Fruit fly (Drosophila melanogaster) whole organism, embryonic: ENCODE measurements around the gene CG43938.

Experiments
- Abd-B ChIP-seq: fragments of 200-800 bp; sonication (Bioruptor generic); optimal IDR thresholded peaks from 2 replicates; lab custom pipeline; 2018; ENCODE audit warnings: missing biosample characterization, mild to moderate bottlenecking, missing genetic modification characterization, moderate library complexity
- Bdp1 ChIP-seq: fragments of 200-800 bp; sonication (Bioruptor generic); optimal IDR thresholded peaks from 3 replicates; lab custom pipeline; 2016; ENCODE audit warnings: missing biosample characterization, missing genetic modification characterization
- CG10543 ChIP-seq: fragments of 200-800 bp; sonication (Bioruptor generic); optimal IDR thresholded peaks from 3 replicates; lab custom pipeline; 2017; ENCODE audit warnings: missing biosample characterization, mild to moderate bottlenecking, missing genetic modification characterization, moderate library complexity
- CG11723 ChIP-seq: fragments of 200-800 bp; sonication (Bioruptor generic); optimal IDR thresholded peaks from 2 replicates; lab custom pipeline; 2017; ENCODE audit warnings: missing biosample characterization, mild to moderate bottlenecking, missing genetic modification characterization
- CG12071 ChIP-seq: fragments of 200-800 bp; sonication (Bioruptor generic); optimal IDR thresholded peaks from 3 replicates; lab custom pipeline; 2018; ENCODE audit warnings: missing biosample characterization, mild to moderate bottlenecking, missing genetic modification characterization
- CG12769 ChIP-seq: fragments of 200-800 bp; sonication (Bioruptor generic); optimal IDR thresholded peaks from 2 replicates; lab custom pipeline; 2019; ENCODE audit warnings: missing biosample characterization, mild to moderate bottlenecking, missing genetic modification characterization, moderate library complexity
- CG14710 ChIP-seq: fragments of 200-800 bp; sonication (Bioruptor generic); optimal IDR thresholded peaks from 3 replicates; lab custom pipeline; 2019; ENCODE audit warnings: missing biosample characterization, mild to moderate bottlenecking, missing genetic modification characterization, moderate library complexity
- CG14860 ChIP-seq: fragments of 200-800 bp; sonication (Bioruptor generic); IDR thresholded peaks from 3 replicates; pipeline ENCODE4 v1.3.6; 2022; ENCODE audit warnings: missing biosample characterization, missing genetic modification characterization; ENCODE audit not compliant: partially characterized antibody
- CG1602 ChIP-seq: fragments of 200-800 bp; sonication (Bioruptor generic); optimal IDR thresholded peaks from 3 replicates; lab custom pipeline; 2016; ENCODE audit warnings: missing biosample characterization, missing genetic modification characterization
- CG16863 ChIP-seq: fragments of 200-800 bp; sonication (Bioruptor generic); optimal IDR thresholded peaks from 3 replicates; lab custom pipeline; 2016; ENCODE audit warnings: missing biosample characterization, missing genetic modification characterization
- CG17359 ChIP-seq: fragments of 200-800 bp; sonication (Bioruptor generic); optimal IDR thresholded peaks from 3 replicates; lab custom pipeline; 2018; ENCODE audit warnings: missing biosample characterization, mild to moderate bottlenecking, missing genetic modification characterization, moderate library complexity
- CG4282 ChIP-seq: fragments of 200-800 bp; sonication (Bioruptor generic); optimal IDR thresholded peaks from 2 replicates; lab custom pipeline; 2016; ENCODE audit warnings: missing biosample characterization, missing genetic modification characterization
- CG5953 ChIP-seq: fragments of 200-800 bp; sonication (Bioruptor generic); IDR thresholded peaks from 2 replicates; pipeline ENCODE4 v1.3.6; 2022; ENCODE audit warnings: missing biosample characterization, missing genetic modification characterization
- CG6654 ChIP-seq: fragments of 200-800 bp; sonication (Bioruptor generic); optimal IDR thresholded peaks from 2 replicates; lab custom pipeline; 2017; ENCODE audit warnings: missing biosample characterization, mild to moderate bottlenecking, missing genetic modification characterization
- CG7963 ChIP-seq: fragments of 200-800 bp; sonication (Bioruptor generic); IDR thresholded peaks from 3 replicates; pipeline ENCODE4 v1.3.6; 2022; ENCODE audit warnings: missing biosample characterization, missing genetic modification characterization; ENCODE audit not compliant: partially characterized antibody
- CG8290 ChIP-seq, 3 experiments: fragments of 200-800 bp; sonication (Bioruptor generic); optimal IDR thresholded peaks; 2 replicates each; lab custom pipeline; 2016 to 2019; ENCODE audit warnings: missing biosample characterization in 3 of 3, missing genetic modification characterization in 3 of 3, mild to moderate bottlenecking in 2 of 3, moderate library complexity in 1 of 3
- CG9215 ChIP-seq: fragments of 200-800 bp; sonication (Bioruptor generic); IDR thresholded peaks from 2 replicates; pipeline ENCODE4 v1.3.6; 2022; ENCODE audit warnings: missing biosample characterization, missing genetic modification characterization
- CG9437 ChIP-seq: fragments of 200-800 bp; sonication (Bioruptor generic); optimal IDR thresholded peaks from 2 replicates; lab custom pipeline; 2018; ENCODE audit warnings: missing biosample characterization, mild to moderate bottlenecking, missing genetic modification characterization
- E2f2 ChIP-seq: fragments of 200-800 bp; sonication (Bioruptor generic); IDR thresholded peaks from 2 replicates; pipeline ENCODE4 v1.3.6; 2022; ENCODE audit warnings: missing biosample characterization, missing genetic modification characterization
- HLHmδ ChIP-seq: fragments of 200-800 bp; sonication (Bioruptor generic); optimal IDR thresholded peaks from 2 replicates; lab custom pipeline; 2018; ENCODE audit warnings: missing biosample characterization, mild to moderate bottlenecking, missing genetic modification characterization, moderate library complexity
- Hsf ChIP-seq: fragments of 200-800 bp; sonication (Bioruptor generic); optimal IDR thresholded peaks from 3 replicates; lab custom pipeline; 2016; ENCODE audit warnings: missing biosample characterization, missing genetic modification characterization
- Lim3 ChIP-seq: fragments of 200-800 bp; sonication (Bioruptor generic); IDR thresholded peaks from 2 replicates; pipeline ENCODE4 v1.3.6; 2022; ENCODE audit warnings: missing biosample characterization, missing genetic modification characterization
- Med ChIP-seq: fragments of 200-800 bp; sonication (Bioruptor generic); peaks from one replicate; lab custom pipeline; 2016; ENCODE audit warnings: missing biosample characterization, missing genetic modification characterization, mild to moderate bottlenecking, inconsistent platforms, moderate library complexity
- Mrtf ChIP-seq: fragments of 200-800 bp; sonication (Bioruptor generic); IDR thresholded peaks from 3 replicates; pipeline ENCODE4 v1.3.6; 2022; ENCODE audit warnings: missing biosample characterization, missing genetic modification characterization
- Opbp ChIP-seq: fragments of 200-800 bp; sonication (Bioruptor generic); IDR thresholded peaks from 3 replicates; pipeline ENCODE4 v1.3.6; 2022; ENCODE audit warnings: missing biosample characterization, missing genetic modification characterization; ENCODE audit not compliant: partially characterized antibody
- PHDP ChIP-seq: fragments of 200-800 bp; sonication (Bioruptor generic); optimal IDR thresholded peaks from 3 replicates; lab custom pipeline; 2018; ENCODE audit warnings: missing biosample characterization, mild to moderate bottlenecking, missing genetic modification characterization, moderate library complexity
- Usf ChIP-seq: fragments of 200-800 bp; sonication (Bioruptor generic); optimal IDR thresholded peaks from 2 replicates; lab custom pipeline; 2017; ENCODE audit warnings: missing genotype, missing biosample characterization, missing genetic modification characterization
- Vsx1 ChIP-seq: fragments of 200-800 bp; sonication (Bioruptor generic); optimal IDR thresholded peaks from 2 replicates; lab custom pipeline; 2017; ENCODE audit warnings: missing biosample characterization, mild to moderate bottlenecking, missing genetic modification characterization, missing genetic modification reagents
- Xbp1 ChIP-seq: fragments of 200-800 bp; sonication (Bioruptor generic); optimal IDR thresholded peaks from 3 replicates; lab custom pipeline; 2016; ENCODE audit warnings: missing biosample characterization, mild to moderate bottlenecking, missing genetic modification characterization
- ab ChIP-seq: fragments of 200-800 bp; sonication (Bioruptor generic); optimal IDR thresholded peaks from 2 replicates; lab custom pipeline; 2016; ENCODE audit warnings: missing biosample characterization, missing genetic modification characterization
- abd-A ChIP-seq: fragments of 200-800 bp; sonication (Bioruptor generic); optimal IDR thresholded peaks from 3 replicates; lab custom pipeline; 2019; ENCODE audit warnings: missing biosample characterization, mild to moderate bottlenecking, missing genetic modification characterization, moderate library complexity
- cato ChIP-seq: fragments of 200-800 bp; sonication (Bioruptor generic); optimal IDR thresholded peaks from 2 replicates; lab custom pipeline; 2016; ENCODE audit warnings: missing biosample characterization, missing genetic modification characterization, borderline replicate concordance
- ci ChIP-seq: fragments of 200-800 bp; sonication (Bioruptor generic); IDR thresholded peaks from 3 replicates; pipeline ENCODE4 v1.3.6; 2022; ENCODE audit warnings: missing biosample characterization, missing genetic modification characterization
- croc ChIP-seq: fragments of 200-800 bp; sonication (Bioruptor generic); conservative IDR thresholded peaks from 3 replicates; pipeline ENCODE4 v1.3.6; 2022; ENCODE audit warnings: missing biosample characterization, missing genetic modification characterization
- disco-r ChIP-seq: fragments of 200-800 bp; sonication (Bioruptor generic); optimal IDR thresholded peaks from 2 replicates; lab custom pipeline; 2016; ENCODE audit warnings: missing biosample characterization, missing genetic modification characterization
- fd3F ChIP-seq: fragments of 200-800 bp; sonication (Bioruptor generic); optimal IDR thresholded peaks from 2 replicates; lab custom pipeline; 2018; ENCODE audit warnings: missing biosample characterization, mild to moderate bottlenecking, missing genetic modification characterization, moderate library complexity
- gem ChIP-seq: fragments of 200-800 bp; sonication (Bioruptor generic); optimal IDR thresholded peaks from 2 replicates; lab custom pipeline; 2019; ENCODE audit warnings: missing biosample characterization, mild to moderate bottlenecking, missing genetic modification characterization, moderate library complexity
- gfzf ChIP-seq: fragments of 200-800 bp; sonication (Bioruptor generic); optimal IDR thresholded peaks from 2 replicates; lab custom pipeline; 2016; ENCODE audit warnings: missing biosample characterization, mild to moderate bottlenecking, missing genetic modification characterization, moderate library complexity
- kni ChIP-seq: fragments of 200-800 bp; sonication (Bioruptor generic); optimal IDR thresholded peaks from 3 replicates; lab custom pipeline; 2017; ENCODE audit warnings: mild to moderate bottlenecking, missing biosample characterization, missing genetic modification reagents, missing genetic modification characterization
- nau ChIP-seq: fragments of 200-800 bp; sonication (Bioruptor generic); optimal IDR thresholded peaks from 3 replicates; lab custom pipeline; 2017; ENCODE audit warnings: missing biosample characterization, mild to moderate bottlenecking, missing genetic modification characterization, missing genetic modification reagents
- nerfin-1 ChIP-seq: fragments of 200-800 bp; sonication (Bioruptor generic); optimal IDR thresholded peaks from 3 replicates; lab custom pipeline; 2019; ENCODE audit warnings: missing biosample characterization, mild to moderate bottlenecking, missing genetic modification characterization, moderate library complexity
- pum ChIP-seq: fragments of 200-800 bp; sonication (Bioruptor generic); optimal IDR thresholded peaks from 2 replicates; lab custom pipeline; 2016; ENCODE audit warnings: missing biosample characterization, missing genetic modification characterization
- sim ChIP-seq: fragments of 200-800 bp; sonication (Bioruptor generic); IDR thresholded peaks from 2 replicates; pipeline ENCODE4 v1.3.6; 2022; ENCODE audit warnings: missing biosample characterization, missing genetic modification characterization
- slbo ChIP-seq: fragments of 200-800 bp; sonication (Bioruptor generic); IDR thresholded peaks from 2 replicates; pipeline ENCODE4 v1.3.6; 2022; ENCODE audit warnings: missing biosample characterization, missing genetic modification characterization
- sna ChIP-seq: fragments of 200-800 bp; sonication (Bioruptor generic); IDR thresholded peaks from 2 replicates; pipeline ENCODE4 v1.3.6; 2022; ENCODE audit warnings: missing biosample characterization, missing genetic modification characterization; ENCODE audit not compliant: partially characterized antibody
- sqz ChIP-seq: fragments of 200-800 bp; sonication (Bioruptor generic); optimal IDR thresholded peaks from 3 replicates; lab custom pipeline; 2018; ENCODE audit warnings: missing biosample characterization, mild to moderate bottlenecking, missing genetic modification characterization
- stc ChIP-seq: fragments of 200-800 bp; sonication (Bioruptor generic); IDR thresholded peaks from 2 replicates; pipeline ENCODE4 v1.3.6; 2022; ENCODE audit warnings: missing biosample characterization, missing genetic modification characterization
- tx ChIP-seq: fragments of 200-800 bp; sonication (Bioruptor generic); optimal IDR thresholded peaks from 2 replicates; lab custom pipeline; 2016; ENCODE audit warnings: missing biosample characterization, missing genetic modification characterization
- wek ChIP-seq: fragments of 200-800 bp; sonication (Bioruptor generic); optimal IDR thresholded peaks from 3 replicates; lab custom pipeline; 2018; ENCODE audit warnings: missing biosample characterization, mild to moderate bottlenecking, missing genetic modification characterization, moderate library complexity

Gene CG43938

DNA sequence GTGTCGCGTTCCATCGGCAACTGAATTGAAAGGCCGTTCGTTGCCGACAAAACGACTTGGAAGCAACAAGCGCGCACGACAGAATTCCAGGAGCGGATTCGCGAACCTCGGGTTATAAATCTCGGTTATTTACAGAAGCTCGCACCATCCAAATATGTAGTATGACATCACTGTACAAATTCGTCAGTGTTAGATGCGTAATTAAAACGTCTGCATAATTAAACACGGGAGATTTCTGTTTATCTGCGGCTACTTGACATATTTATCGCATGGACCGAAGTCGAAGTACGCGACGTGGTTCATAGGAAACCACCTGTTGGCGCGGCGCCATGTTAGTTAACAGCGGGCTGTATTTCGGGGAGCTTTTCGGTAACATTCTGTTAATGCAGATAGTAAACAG, 50.5 kb downstream of the CG43938 start, which contains the start of gene Ac78C (continued):
- TF ChIP-seq CG10543 (GFP tag; lab: Kevin White, UChicago) (peak; percentile 96), Lim3 (GFP tag; lab: Robert Waterston, UW) (peak; percentile 26; the same call in 1 of the 2 replicates), CG6654 (GFP tag; lab: Kevin White, UChicago) (peak; percentile 61), nerfin-1 (tag; lab: Kevin White, UChicago) (no peak), CG16863 (GFP tag; lab: Kevin White, UChicago) (peak; percentile 83), CG14860 (GFP tag; lab: Robert Waterston, UW) (no peak), Mrtf (GFP tag; lab: Robert Waterston, UW) (peak; percentile 87), disco-r (GFP tag; lab: Kevin White, UChicago) (peak; percentile 79), ci (peak; percentile 87), pum (GFP tag; lab: Kevin White, UChicago) (peak; percentile 84), CG9215 (peak; percentile 83), abd-A (tag; lab: Kevin White, UChicago) (peak; percentile 88), fd3F (GFP tag; lab: Kevin White, UChicago) (peak; percentile 88), croc (GFP tag; lab: Robert Waterston, UW) (peak; percentile 51; the same call in 2 of the 3 replicates), nau (peak; percentile 82), CG17359 (tag; lab: Kevin White, UChicago) (peak; percentile 88), sna (GFP tag; lab: Robert Waterston, UW) (no peak), slbo (peak; percentile 93), cato (GFP tag; lab: Kevin White, UChicago) (peak; percentile 42), CG9437 (GFP tag; lab: Kevin White, UChicago) (no peak), wek (GFP tag; lab: Kevin White, UChicago) (peak; percentile 77), Usf (GFP tag; lab: Kevin White, UChicago) (peak; percentile 48), kni (GFP tag; lab: Kevin White, UChicago) (no peak), sim (GFP tag; lab: Robert Waterston, UW) (no peak), Vsx1 (peak; percentile 17), CG7963 (GFP tag; lab: Robert Waterston, UW) (no peak), sqz (GFP tag; lab: Kevin White, UChicago) (peak; percentile 22), CG12071 (GFP tag; lab: Kevin White, UChicago) (peak; percentile 95), CG4282 (peak; percentile 83), ab (peak; percentile 64), CG5953 (GFP tag; lab: Robert Waterston, UW) (peak; percentile 67), gem (peak; percentile 83), gfzf (GFP tag; lab: Kevin White, UChicago) (no peak), PHDP (tag; lab: Kevin White, UChicago) (peak; percentile 86), HLHmδ (GFP tag; lab: Kevin White, UChicago) (no peak), Hsf (peak; percentile 77), CG8290 (GFP tag; optimal IDR thresholded peaks at IDR 0.05; lab: Kevin White, UChicago) (no peak), CG8290 (tag; optimal IDR thresholded peaks at IDR 0.05; lab: Kevin White, UChicago) (peak in 1 of 2 experiments; percentile 98), Med (GFP tag; lab: Kevin White, UChicago) (peak; percentile 100), tx (GFP tag; lab: Kevin White, UChicago) (peak; percentile 84), CG1602 (GFP tag; lab: Kevin White, UChicago) (peak; percentile 31), E2f2 (peak; percentile 16), Bdp1 (peak; percentile 76), Opbp (GFP tag; lab: Robert Waterston, UW) (peak; percentile 59; the same call in 2 of the 3 replicates), CG11723 (peak; percentile 64), Xbp1 (GFP tag; lab: Kevin White, UChicago) (peak; percentile 91), Abd-B (peak; percentile 79), CG12769 (peak; percentile 97), CG14710 (tag; lab: Kevin White, UChicago) (no peak), stc (peak; percentile 68; the same call in 1 of the 2 replicates)
